Worm (Caenorhabditis elegans): ENCODE data around the gene Y6D1A.2.

The Y6D1A.2 gene

ce11 chrII:11838353-11838752 is 18.6 kb upstream of the Y6D1A.2 start:
- TF ChIP-seq attf-3 (GFP tag; conservative IDR thresholded peaks at IDR 0.05) (no peak), hmg-20 (GFP tag; IDR thresholded peaks at IDR 0.05) (no peak), B0019.2 (GFP tag; conservative IDR thresholded peaks at IDR 0.05) (no peak), K11D2.4 (GFP tag; IDR thresholded peaks at IDR 0.05) (0 out of 2 replicates have a peak, but pooled peaks have one; percentile 49), ztf-26 (tag; optimal IDR thresholded peaks at IDR 0.05) (peak; percentile 43), C06A6.2 (GFP tag; conservative IDR thresholded peaks at IDR 0.05) (0 out of 2 replicates have a peak, but pooled peaks have one; percentile 13), somi-1 (GFP tag; optimal IDR thresholded peaks at IDR 0.05) (peak; percentile 64), dpl-1 (GFP tag; optimal IDR thresholded peaks at IDR 0.05) (no peak), aptf-2 (GFP tag; conservative IDR thresholded peaks at IDR 0.05) (no peak), madf-8 (GFP tag; conservative IDR thresholded peaks at IDR 0.05) (no peak), die-1 (tag; optimal IDR thresholded peaks at IDR 0.05) (peak; percentile 13), zfh-2 (GFP tag; conservative IDR thresholded peaks at IDR 0.05) (no peak), lin-40 (tag; optimal IDR thresholded peaks at IDR 0.05) (peak; percentile 36), ztf-6 (GFP tag; IDR thresholded peaks at IDR 0.05) (no peak)

ce11 chrII:11836554-11837218 is 17.0 kb upstream of the Y6D1A.2 start:
- peak; percentile 19 for TF ChIP-seq nhr-80 (tag; optimal IDR thresholded peaks at IDR 0.05)
- peak; percentile 11 for TF ChIP-seq F22D6.2 (tag; optimal IDR thresholded peaks at IDR 0.05)
- peak; percentile 61 for TF ChIP-seq lin-40 (tag; optimal IDR thresholded peaks at IDR 0.05)
- peak; percentile 66 for TF ChIP-seq somi-1 (GFP tag; optimal IDR thresholded peaks at IDR 0.05)
- TF ChIP-seq C06A6.2 (GFP tag; conservative IDR thresholded peaks at IDR 0.05) = peak; percentile 52; the same call in 1 of the 2 replicates
- no peak for TF ChIP-seq cebp-1 (GFP tag; IDR thresholded peaks at IDR 0.05)
- TF ChIP-seq cebp-1 (tag; optimal IDR thresholded peaks at IDR 0.05) = no peak
- TF ChIP-seq ztf-18 (tag; optimal IDR thresholded peaks at IDR 0.05) = no peak
- TF ChIP-seq madf-3 (GFP tag; IDR thresholded peaks at IDR 0.05) = no peak
- no peak for TF ChIP-seq F37B4.10 (GFP tag; IDR thresholded peaks at IDR 0.05)
- no peak for TF ChIP-seq Y95B8A.8 (GFP tag; IDR thresholded peaks at IDR 0.05)
- no peak for TF ChIP-seq gei-17 (GFP tag; optimal IDR thresholded peaks at IDR 0.05)
- peak; percentile 66 for TF ChIP-seq ztf-26 (tag; optimal IDR thresholded peaks at IDR 0.05)
- no peak for TF ChIP-seq nfya-1 (tag; optimal IDR thresholded peaks at IDR 0.05; ENCODE audit: borderline replicate concordance, insufficient read depth)
- 0 out of 2 replicates have a peak, but pooled peaks have one; percentile 21 for TF ChIP-seq lin-26 (GFP tag; IDR thresholded peaks at IDR 0.05)
- no peak for TF ChIP-seq ccch-3 (GFP tag; optimal IDR thresholded peaks at IDR 0.05)
- TF ChIP-seq K11D2.4 (GFP tag; IDR thresholded peaks at IDR 0.05) = 0 out of 2 replicates have a peak, but pooled peaks have one; percentile 25

DNA sequence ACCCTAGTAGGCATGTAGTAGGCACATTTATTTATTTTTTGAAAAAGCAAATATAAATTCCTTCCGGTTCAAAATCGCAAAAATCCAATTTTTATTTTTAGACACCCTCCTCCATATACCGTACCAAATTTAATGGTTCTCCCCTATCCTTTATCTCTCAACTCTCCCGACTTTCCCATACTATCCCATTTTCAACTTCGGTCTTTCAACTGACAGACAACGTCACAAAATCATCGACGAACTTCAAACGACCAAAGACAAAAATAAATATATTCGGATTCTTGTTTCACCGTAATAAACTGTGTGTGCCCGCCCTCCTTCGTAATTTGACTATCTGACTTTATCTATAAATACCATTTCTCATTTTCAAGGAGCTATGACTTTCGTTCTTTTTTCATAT is 15.5 kb upstream of the Y6D1A.2 start, which contains the start of gene T27D12.6:
T27D12.6 (plus strand) TSS at position 301 of the 400 bp plus-strand sequence.
- no peak for TF ChIP-seq rec-8 (tag; optimal IDR thresholded peaks at IDR 0.05)
- no peak for TF ChIP-seq pbrm-1 (GFP tag; IDR thresholded peaks at IDR 0.05)
- no peak for TF ChIP-seq mcd-1 (GFP tag; IDR thresholded peaks at IDR 0.05)
- TF ChIP-seq ets-4 (GFP tag; optimal IDR thresholded peaks at IDR 0.05) = no peak

- TF ChIP-seq unc-62 (GFP tag; optimal IDR thresholded peaks at IDR 0.05) (no peak), tbx-9 (tag; optimal IDR thresholded peaks at IDR 0.05; ENCODE audit: borderline replicate concordance) (no peak), lin-26 (GFP tag; IDR thresholded peaks at IDR 0.05) (no peak), F37B4.10 (GFP tag; IDR thresholded peaks at IDR 0.05) (no peak), Y56A3A.18 (GFP tag; IDR thresholded peaks at IDR 0.05) (no peak), F57C9.4 (tag; optimal IDR thresholded peaks at IDR 0.05) (no peak), mcd-1 (GFP tag; IDR thresholded peaks at IDR 0.05) (no peak), somi-1 (GFP tag; optimal IDR thresholded peaks at IDR 0.05) (no peak), F39B2.1 (GFP tag; IDR thresholded peaks at IDR 0.05) (no peak), rpc-1 (optimal IDR thresholded peaks at IDR 0.05) (no peak), rpc-1 (tag; optimal IDR thresholded peaks at IDR 0.05) (no peak), lsy-27 (tag; optimal IDR thresholded peaks at IDR 0.05; ENCODE audit: borderline replicate concordance, insufficient read depth) (no peak), C06A6.2 (GFP tag; conservative IDR thresholded peaks at IDR 0.05) (no peak), ceh-79 (tag; optimal IDR thresholded peaks at IDR 0.05) (no peak), D2030.7 (GFP tag; IDR thresholded peaks at IDR 0.05) (no peak), rec-8 (tag; optimal IDR thresholded peaks at IDR 0.05) (no peak), ceh-91 (GFP tag; IDR thresholded peaks at IDR 0.05) (no peak), nhr-120 (GFP tag; IDR thresholded peaks at IDR 0.05) (no peak), egl-18 (GFP tag; IDR thresholded peaks at IDR 0.05) (no peak)
Measured at ce11 chrII:11832475-11832874, 12.8 kb upstream of the Y6D1A.2 start, which contains the start of gene clec-144. TSS of gene clec-144 (minus strand) at chrII:11832575.
